Worm (Caenorhabditis elegans): ENCODE results near the gene kin-33.

The kin-33 gene

DNA sequence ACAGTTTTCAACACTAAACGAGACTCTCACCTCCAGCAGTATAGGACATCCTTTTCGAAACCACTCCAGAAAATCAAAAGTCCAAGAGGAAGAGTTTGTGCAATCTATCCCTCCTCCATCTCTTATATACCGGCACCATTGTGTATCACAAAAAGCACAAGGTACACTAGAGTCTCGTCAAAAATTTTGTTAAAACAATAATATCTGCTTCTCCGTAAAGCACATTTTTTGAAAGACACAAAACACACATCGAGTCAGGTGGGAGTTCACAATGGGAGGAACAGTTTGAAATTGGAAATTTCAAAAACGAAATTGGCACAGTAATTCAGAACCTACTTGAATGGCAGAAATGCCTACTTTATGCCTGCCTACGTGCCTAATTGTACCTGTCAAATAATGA is 8.0 kb upstream of the kin-33 start, which contains the start of gene R02C2.7:
TSS of gene R02C2.7 (minus strand) at position 101 of the 400 bp plus-strand sequence.
- TF ChIP-seq efl-1 (optimal IDR thresholded peaks at IDR 0.05) (no peak), efl-1 (GFP tag; optimal IDR thresholded peaks at IDR 0.05 in 1 of 2) (peak in 1 of 2 experiments; percentile 62), nhr-20 (tag; optimal IDR thresholded peaks at IDR 0.05) (peak; percentile 35), ceh-8 (GFP tag; optimal IDR thresholded peaks at IDR 0.05) (no peak), F16B12.6 (tag; optimal IDR thresholded peaks at IDR 0.05) (no peak), tlp-1 (tag; optimal IDR thresholded peaks at IDR 0.05) (no peak)

DNA sequence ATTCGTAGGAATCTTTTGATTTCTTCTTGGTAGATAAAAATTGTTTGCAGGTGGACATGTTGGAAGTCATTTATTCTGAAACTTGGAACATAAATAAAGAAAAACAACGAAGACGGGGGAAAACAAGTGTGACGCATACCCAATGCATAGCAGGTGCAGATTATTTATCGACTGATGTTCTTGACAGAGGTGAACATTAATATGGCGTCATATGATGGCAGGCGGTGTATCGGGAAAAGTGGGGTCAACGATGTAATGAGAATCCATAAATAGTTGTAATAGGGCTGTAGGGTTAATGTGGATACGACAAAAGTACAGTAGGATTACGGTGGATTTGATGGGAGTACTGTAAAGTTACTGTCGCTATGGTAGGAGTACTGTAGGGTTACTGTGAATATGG is 5.8 kb upstream of the kin-33 start, which contains the start of gene txt-2:
TSS of gene txt-2 (minus strand) at position 214 of the 400 bp plus-strand sequence.
- TF ChIP-seq ceh-88 (GFP tag; IDR thresholded peaks at IDR 0.05) (no peak), fkh-8 (tag; optimal IDR thresholded peaks at IDR 0.05) (no peak), efl-1 (optimal IDR thresholded peaks at IDR 0.05) (no peak), efl-1 (GFP tag; optimal IDR thresholded peaks at IDR 0.05 in 1 of 2) (no peak), mep-1 (tag; optimal IDR thresholded peaks at IDR 0.05) (no peak), C04F5.9 (tag; optimal IDR thresholded peaks at IDR 0.05) (no peak), elt-2 (tag; optimal IDR thresholded peaks at IDR 0.05) (no peak)

DNA sequence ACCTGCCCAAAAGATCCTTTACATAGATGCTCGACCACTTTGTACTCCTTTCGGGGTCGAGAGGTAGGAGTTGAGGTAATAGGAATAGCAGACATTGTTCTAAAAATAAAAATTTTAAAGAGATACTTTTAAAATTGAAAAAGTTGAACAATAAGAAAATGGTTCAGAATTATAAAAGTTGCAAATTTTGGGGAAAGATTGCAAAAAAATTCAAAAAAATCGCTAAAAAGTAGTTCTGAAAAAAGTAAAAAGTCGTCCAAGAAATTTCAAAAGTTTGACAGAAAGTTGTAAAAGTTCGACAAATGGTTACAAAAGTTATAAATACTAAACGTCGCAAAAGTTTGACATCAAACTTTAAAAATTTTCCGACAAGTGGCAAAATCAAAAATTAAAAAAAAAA is 3.6 kb upstream of the kin-33 start, which contains the start of gene R02C2.1:
TSS of gene R02C2.1 (minus strand) at position 101 of the 400 bp plus-strand sequence.
- TF ChIP-seq fkh-10 (GFP tag; optimal IDR thresholded peaks at IDR 0.05) = no peak
- no peak for TF ChIP-seq nhr-11 (tag; optimal IDR thresholded peaks at IDR 0.05)
- TF ChIP-seq grh-1 (GFP tag; IDR thresholded peaks at IDR 0.05) = no peak
- TF ChIP-seq nhr-237 (tag; optimal IDR thresholded peaks at IDR 0.05) = no peak
- no peak for TF ChIP-seq dsc-1 (tag; optimal IDR thresholded peaks at IDR 0.05)
- no peak for TF ChIP-seq unc-130 (tag; optimal IDR thresholded peaks at IDR 0.05)
- TF ChIP-seq lin-15B (tag; optimal IDR thresholded peaks at IDR 0.05) = no peak

DNA sequence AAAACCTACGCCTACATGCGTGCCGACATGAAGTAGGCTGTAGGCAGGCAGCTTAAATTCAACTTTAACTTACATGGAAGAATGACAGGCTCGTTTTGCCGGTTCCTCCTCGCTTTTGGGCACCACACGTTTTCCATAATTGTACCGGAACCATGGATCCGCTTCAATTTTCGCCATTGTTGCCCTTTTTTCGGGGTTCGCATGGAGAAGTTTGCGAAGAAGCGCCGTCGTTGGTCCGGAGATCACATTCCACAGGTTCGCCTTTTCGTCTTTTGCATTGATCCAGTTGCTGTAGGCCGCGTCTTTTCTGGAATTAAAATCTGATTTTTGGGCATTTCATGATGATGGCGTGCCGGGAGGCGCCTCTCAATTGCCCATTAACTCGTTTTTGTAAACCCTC is 2.5 kb upstream of the kin-33 start:
- no peak for TF ChIP-seq skn-1 (tag; optimal IDR thresholded peaks at IDR 0.05)
- TF ChIP-seq ces-1 (GFP tag; optimal IDR thresholded peaks at IDR 0.05) = no peak
- TF ChIP-seq F16B12.6 (tag; optimal IDR thresholded peaks at IDR 0.05) = no peak
- no peak for TF ChIP-seq lin-14 (GFP tag; optimal IDR thresholded peaks at IDR 0.05)
- TF ChIP-seq nhr-47 (tag; optimal IDR thresholded peaks at IDR 0.05) = no peak
- TF ChIP-seq C34B4.2 (tag; optimal IDR thresholded peaks at IDR 0.05) = no peak

DNA sequence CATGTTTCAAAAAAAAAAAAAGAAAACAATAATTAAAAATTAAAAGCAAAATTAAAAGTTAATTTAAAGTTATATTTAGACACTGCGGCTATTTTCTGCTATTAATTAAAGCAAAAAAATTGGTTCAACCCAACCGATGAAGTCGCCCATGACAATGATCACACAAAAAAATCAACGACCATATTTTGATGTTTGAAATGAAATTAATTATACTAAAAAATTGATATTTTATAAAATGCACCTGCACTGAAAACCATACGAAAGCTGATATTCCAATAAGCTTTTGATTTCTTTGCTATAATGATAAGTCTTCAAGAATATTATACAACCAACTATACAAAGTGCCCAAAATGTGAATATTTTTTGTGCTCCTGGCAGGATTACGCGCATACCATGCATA is 14.8 kb downstream of the kin-33 start, which contains the start of gene srh-80:
TSS of gene srh-80 (plus strand) at position 301 of the 400 bp plus-strand sequence.
- no peak for TF ChIP-seq egl-13 (tag; optimal IDR thresholded peaks at IDR 0.05)
- no peak for TF ChIP-seq lin-15B (tag; optimal IDR thresholded peaks at IDR 0.05)
- no peak for TF ChIP-seq mdl-1 (tag; optimal IDR thresholded peaks at IDR 0.05)
- TF ChIP-seq nhr-20 (tag; optimal IDR thresholded peaks at IDR 0.05) = no peak
- TF ChIP-seq rnt-1 (tag; optimal IDR thresholded peaks at IDR 0.05) = no peak
- TF ChIP-seq ceh-82 (tag; optimal IDR thresholded peaks at IDR 0.05) = no peak
- TF ChIP-seq pqm-1 (tag; optimal IDR thresholded peaks at IDR 0.05) = no peak
- TF ChIP-seq lsy-2 (tag; optimal IDR thresholded peaks at IDR 0.05) = no peak
- TF ChIP-seq swsn-7 (tag; optimal IDR thresholded peaks at IDR 0.05) = no peak
- no peak for TF ChIP-seq nhr-85 (tag)
- no peak for TF ChIP-seq nhr-71 (tag; optimal IDR thresholded peaks at IDR 0.05)
- TF ChIP-seq dsc-1 (tag; optimal IDR thresholded peaks at IDR 0.05) = no peak

DNA sequence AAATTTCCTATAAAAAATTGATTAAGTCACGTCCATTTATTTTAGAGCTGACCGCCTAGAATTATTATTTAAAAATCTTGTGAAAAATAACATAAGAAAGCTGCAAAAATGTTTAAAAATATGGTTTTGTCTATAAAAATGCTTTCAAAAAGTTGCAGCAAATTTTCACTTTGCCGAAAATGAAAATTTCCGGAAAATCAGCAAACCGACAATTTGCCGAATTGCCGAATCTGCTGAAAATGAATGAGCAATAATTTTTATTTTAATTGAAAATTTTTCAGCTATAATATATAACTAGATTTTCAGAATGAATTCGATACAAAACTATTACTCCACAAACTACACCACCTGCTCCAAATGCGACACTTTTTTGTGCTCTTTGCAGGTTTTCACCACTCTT is 17.6 kb downstream of the kin-33 start, which contains the start of gene srh-78:
TSS of gene srh-78 (plus strand) at position 301 of the 400 bp plus-strand sequence.
- TF ChIP-seq efl-1 (optimal IDR thresholded peaks at IDR 0.05) (no peak), efl-1 (GFP tag; optimal IDR thresholded peaks at IDR 0.05 in 1 of 2) (peak in 1 of 2 experiments; percentile 26), unc-86 (tag; optimal IDR thresholded peaks at IDR 0.05) (no peak)
